Worm (Caenorhabditis elegans) whole organism, young adult: ENCODE data around the gene gpx-3.

ENCODE experiments used
- D2030.7 ChIP-seq: fragments of 200-800 bp; sonication (Bioruptor generic); IDR thresholded peaks from 2 replicates; pipeline ENCODE4 v1.3.6; 2022; ENCODE audit warnings: missing genetic modification reagents, missing genetic modification characterization, missing compliant biosample characterization
- F57A8.1 ChIP-seq: fragments of 200-800 bp; sonication (Bioruptor generic); optimal IDR thresholded peaks from 2 replicates; lab custom pipeline; 2018; ENCODE audit warnings: mild to moderate bottlenecking, missing genetic modification characterization, moderate library complexity, missing compliant biosample characterization
- attf-3 ChIP-seq: fragments of 200-800 bp; sonication (Bioruptor generic); conservative IDR thresholded peaks from 2 replicates; pipeline ENCODE4 v1.3.6; 2022; ENCODE audit warnings: missing genetic modification reagents, missing genetic modification characterization, missing compliant biosample characterization
- ceh-91 ChIP-seq: fragments of 200-800 bp; sonication (Bioruptor generic); IDR thresholded peaks from 2 replicates; pipeline ENCODE4 v1.3.6; 2022; ENCODE audit warnings: missing genetic modification reagents, missing genetic modification characterization, missing compliant biosample characterization
- die-1 ChIP-seq: sonication (generic microtip); optimal IDR thresholded peaks from 2 replicates; lab custom pipeline; 2016; ENCODE audit warnings: missing genotype, mild to moderate bottlenecking, missing genetic modification characterization, missing compliant biosample characterization
- dpl-1 ChIP-seq: fragments of 150-350 bp; optimal IDR thresholded peaks from 2 replicates; lab custom pipeline; 2014; ENCODE audit warnings: missing biosample characterization, missing genetic modification reagents, missing genetic modification characterization
- egl-18 ChIP-seq: fragments of 200-800 bp; sonication (Bioruptor generic); IDR thresholded peaks from 2 replicates; pipeline ENCODE4 v1.3.6; 2022; ENCODE audit warnings: missing genetic modification reagents, missing genetic modification characterization, missing compliant biosample characterization
- ekl-4 ChIP-seq: fragments of 200-800 bp; sonication (Bioruptor generic); IDR thresholded peaks from 2 replicates; pipeline ENCODE4 v1.3.6; 2022; ENCODE audit warnings: missing genetic modification reagents, missing genetic modification characterization, missing compliant biosample characterization
- pha-4 ChIP-seq: fragments of 150-350 bp; sonication (generic microtip); optimal IDR thresholded peaks from 2 replicates; lab custom pipeline; 2014; ENCODE audit warnings: missing biosample characterization, missing genetic modification reagents, missing genetic modification characterization

ce11 chrX:9546640-9547039 is 41.1 kb upstream of the gpx-3 start:
- TF ChIP-seq ekl-4 (GFP tag; lab: Robert Waterston, UW) (no peak), attf-3 (GFP tag; lab: Robert Waterston, UW) (no peak), F57A8.1 (GFP tag; lab: Kevin White, UChicago) (no peak), pha-4 (tag; lab: Kevin White, UChicago) (no peak), ceh-91 (GFP tag; lab: Robert Waterston, UW) (no peak), D2030.7 (GFP tag; lab: Robert Waterston, UW) (no peak), die-1 (tag; lab: Kevin White, UChicago) (no peak), egl-18 (no peak), dpl-1 (GFP tag; lab: Kevin White, UChicago) (no peak)
